Fruit fly (Drosophila melanogaster): ENCODE results near the gene CG17712.

CG17712 gene

DNA sequence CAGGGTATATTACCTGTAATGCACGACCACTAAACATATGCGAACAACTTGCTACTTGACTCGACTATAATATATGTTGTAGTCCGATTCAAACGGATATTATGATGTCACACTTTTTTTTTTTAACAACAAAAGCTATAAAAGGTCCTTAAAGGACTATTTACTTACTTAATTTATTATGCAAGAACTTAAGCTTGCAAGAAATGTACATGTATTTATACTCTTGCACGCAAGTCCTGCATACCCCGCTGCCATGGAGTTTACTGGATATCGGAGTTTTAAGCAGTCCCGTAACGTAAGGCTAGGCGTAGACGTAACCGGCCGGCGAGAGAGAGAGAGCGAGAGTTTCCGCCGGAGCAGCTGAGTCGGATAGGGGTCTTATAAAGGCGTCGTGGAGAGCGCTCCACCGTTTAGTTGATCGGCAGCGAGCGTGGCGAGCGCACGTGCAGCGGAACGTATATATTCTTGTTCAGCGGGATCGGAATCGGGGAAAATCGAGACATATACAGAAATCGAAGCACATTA is 14.8 kb downstream of the CG17712 start:
- TF ChIP-seq Atf-2 (GFP tag; optimal IDR thresholded peaks at IDR 0.05) (peak; percentile 87), dm (GFP tag; optimal IDR thresholded peaks at IDR 0.05) (peak; percentile 73), CG7271 (tag; optimal IDR thresholded peaks at IDR 0.05) (peak; percentile 40), row (GFP tag; IDR thresholded peaks at IDR 0.05) (peak; percentile 93), CG5953 (GFP tag; IDR thresholded peaks at IDR 0.05) (peak; percentile 71; the same call in 1 of the 2 replicates), lilli (GFP tag; optimal IDR thresholded peaks at IDR 0.05) (peak; percentile 92), CG12071 (GFP tag; optimal IDR thresholded peaks at IDR 0.05) (peak; percentile 65), gsb-n (tag; optimal IDR thresholded peaks at IDR 0.05) (peak; percentile 85), CG2120 (GFP tag; optimal IDR thresholded peaks at IDR 0.05) (peak; percentile 94), Mad (GFP tag; optimal IDR thresholded peaks at IDR 0.05) (peak; percentile 86), CG17385 (GFP tag; optimal IDR thresholded peaks at IDR 0.05) (peak; percentile 76), CG31441 (GFP tag; IDR thresholded peaks at IDR 0.05) (peak; percentile 89), kay (GFP tag; optimal IDR thresholded peaks at IDR 0.05) (peak; percentile 83), stwl (tag; optimal IDR thresholded peaks at IDR 0.05) (peak; percentile 22), pum (GFP tag; optimal IDR thresholded peaks at IDR 0.05) (peak; percentile 89), HLH4C (GFP tag; IDR thresholded peaks at IDR 0.05; ENCODE audit: partially characterized antibody) (no peak), Dp (GFP tag; optimal IDR thresholded peaks at IDR 0.05) (no peak), Dref (GFP tag; IDR thresholded peaks at IDR 0.05) (no peak), Ada2b (GFP tag; IDR thresholded peaks at IDR 0.05) (peak; percentile 79), Aef1 (GFP tag; IDR thresholded peaks at IDR 0.05) (peak; percentile 84), CG3838 (GFP tag; optimal IDR thresholded peaks at IDR 0.05) (peak; percentile 78), CG2129 (GFP tag; IDR thresholded peaks at IDR 0.05; ENCODE audit: partially characterized antibody) (no peak), hth (optimal IDR thresholded peaks at IDR 0.05) (no peak), Sox102F (GFP tag; optimal IDR thresholded peaks at IDR 0.05) (peak; percentile 96), Xrp1 (GFP tag; IDR thresholded peaks at IDR 0.05) (peak; percentile 89), Stat92E (GFP tag; optimal IDR thresholded peaks at IDR 0.05) (peak in 1 of 3 experiments; percentile 26), CG9932 (GFP tag; IDR thresholded peaks at IDR 0.05) (peak; percentile 79), her (GFP tag; optimal IDR thresholded peaks at IDR 0.05) (peak; percentile 72), z (GFP tag; IDR thresholded peaks at IDR 0.05) (no peak), ERR (GFP tag; optimal IDR thresholded peaks at IDR 0.05) (peak; percentile 63), CG10321 (GFP tag; IDR thresholded peaks at IDR 0.05) (no peak), trh (GFP tag; optimal IDR thresholded peaks at IDR 0.05) (peak; percentile 64), CG11696 (GFP tag; IDR thresholded peaks at IDR 0.05) (no peak), H15 (GFP tag; IDR thresholded peaks at IDR 0.05) (peak; percentile 76), pho (GFP tag; optimal IDR thresholded peaks at IDR 0.05) (peak; percentile 86), CG42726 (GFP tag; IDR thresholded peaks at IDR 0.05; ENCODE audit: partially characterized antibody) (peak; percentile 68; the same call in 1 of the 2 replicates), CG6683 (GFP tag; optimal IDR thresholded peaks at IDR 0.05) (peak; percentile 73), ind (GFP tag; optimal IDR thresholded peaks at IDR 0.05) (peak; percentile 90), CG12219 (GFP tag; optimal IDR thresholded peaks at IDR 0.05) (peak; percentile 76), dmrt99B (tag; optimal IDR thresholded peaks at IDR 0.05) (peak; percentile 94), CG10274 (GFP tag; optimal IDR thresholded peaks at IDR 0.05) (peak; percentile 73), so (GFP tag; IDR thresholded peaks at IDR 0.05) (peak; percentile 88), rib (GFP tag; IDR thresholded peaks at IDR 0.05) (no peak), exex (tag; optimal IDR thresholded peaks at IDR 0.05) (peak; percentile 21), dpn (GFP tag; optimal IDR thresholded peaks at IDR 0.05) (peak; percentile 91 to 92), grn (GFP tag; optimal IDR thresholded peaks at IDR 0.05) (peak; percentile 20), Fer1 (GFP tag; optimal IDR thresholded peaks at IDR 0.05) (peak; percentile 81), CG33557 (GFP tag; optimal IDR thresholded peaks at IDR 0.05) (no peak), pan (optimal IDR thresholded peaks at IDR 0.05) (peak in 1 of 2 experiments; percentile 48), pan (GFP tag; optimal IDR thresholded peaks at IDR 0.05 in 1 of 2, IDR thresholded peaks at IDR 0.05 in 1 of 2) (peak in 1 of 2 experiments; percentile 90)
